Worm (Caenorhabditis elegans): ENCODE data around the gene R02E12.4.
A peak's percentile ranks its signal among the peaks of the same experiment; 100 is the strongest.

Gene R02E12.4

ce11 chrX:4018566-4019182, 13.6 kb downstream of the R02E12.4 start (continued):
- TF ChIP-seq snpc-4 (tag; optimal IDR thresholded peaks at IDR 0.05) (no peak), sox-4 (tag; optimal IDR thresholded peaks at IDR 0.05) (no peak), nhr-20 (tag; optimal IDR thresholded peaks at IDR 0.05) (peak; percentile 24), dsc-1 (tag; optimal IDR thresholded peaks at IDR 0.05) (peak; percentile 28), ztf-4 (tag; optimal IDR thresholded peaks at IDR 0.05) (no peak), elt-2 (tag; optimal IDR thresholded peaks at IDR 0.05) (peak; percentile 48), mab-9 (GFP tag; IDR thresholded peaks at IDR 0.05) (no peak), skn-1 (tag; optimal IDR thresholded peaks at IDR 0.05) (no peak), pax-3 (tag; optimal IDR thresholded peaks at IDR 0.05) (no peak), pqm-1 (tag; optimal IDR thresholded peaks at IDR 0.05) (no peak), swsn-7 (tag; optimal IDR thresholded peaks at IDR 0.05) (no peak), ceh-82 (tag; optimal IDR thresholded peaks at IDR 0.05) (no peak), dpl-1 (GFP tag; optimal IDR thresholded peaks at IDR 0.05) (no peak), rnt-1 (tag; optimal IDR thresholded peaks at IDR 0.05) (peak; percentile 10), blmp-1 (tag; optimal IDR thresholded peaks at IDR 0.05) (peak; percentile 72), lir-3 (tag; optimal IDR thresholded peaks at IDR 0.05; ENCODE audit: poor library complexity) (no peak), sup-37 (GFP tag; optimal IDR thresholded peaks at IDR 0.05) (no peak), nhr-84 (tag; optimal IDR thresholded peaks at IDR 0.05) (no peak), tbx-2 (tag; optimal IDR thresholded peaks at IDR 0.05) (no peak), lin-13 (GFP tag; optimal IDR thresholded peaks at IDR 0.05) (no peak), C16A3.4 (tag; optimal IDR thresholded peaks at IDR 0.05) (no peak), jun-1 (tag; optimal IDR thresholded peaks at IDR 0.05) (no peak), hlh-4 (tag; optimal IDR thresholded peaks at IDR 0.05) (no peak), fkh-4 (tag; optimal IDR thresholded peaks at IDR 0.05; ENCODE audit: borderline replicate concordance) (no peak), snu-23 (GFP tag; optimal IDR thresholded peaks at IDR 0.05) (no peak), grh-1 (GFP tag; IDR thresholded peaks at IDR 0.05) (no peak), fkh-8 (tag; optimal IDR thresholded peaks at IDR 0.05) (no peak), irx-1 (tag; optimal IDR thresholded peaks at IDR 0.05) (no peak), mep-1 (tag; optimal IDR thresholded peaks at IDR 0.05) (peak; percentile 15), lsy-2 (tag; optimal IDR thresholded peaks at IDR 0.05) (no peak), zag-1 (tag; optimal IDR thresholded peaks at IDR 0.05) (no peak), efl-1 (optimal IDR thresholded peaks at IDR 0.05) (no peak), efl-1 (GFP tag; optimal IDR thresholded peaks at IDR 0.05 in 1 of 2) (peak in 1 of 2 experiments; percentile 51), alr-1 (tag; optimal IDR thresholded peaks at IDR 0.05; ENCODE audit: borderline replicate concordance) (no peak), nhr-19 (GFP tag; conservative IDR thresholded peaks at IDR 0.05) (no peak), F16B12.6 (tag; optimal IDR thresholded peaks at IDR 0.05) (no peak), nhr-11 (tag; optimal IDR thresholded peaks at IDR 0.05) (no peak), unc-62 (GFP tag; optimal IDR thresholded peaks at IDR 0.05) (no peak), ces-1 (GFP tag; optimal IDR thresholded peaks at IDR 0.05) (no peak), ceh-8 (GFP tag; optimal IDR thresholded peaks at IDR 0.05) (no peak), nhr-71 (tag; optimal IDR thresholded peaks at IDR 0.05) (peak; percentile 35), sptf-1 (tag; optimal IDR thresholded peaks at IDR 0.05) (no peak), aly-2 (tag; optimal IDR thresholded peaks at IDR 0.05) (no peak), nhr-237 (tag; optimal IDR thresholded peaks at IDR 0.05) (no peak), hpl-2 (GFP tag; optimal IDR thresholded peaks at IDR 0.05) (no peak), ama-1 (optimal IDR thresholded peaks at IDR 0.05) (no peak), C04F5.9 (tag; optimal IDR thresholded peaks at IDR 0.05) (no peak), nhr-76 (tag; optimal IDR thresholded peaks at IDR 0.05) (no peak), tlp-1 (tag; optimal IDR thresholded peaks at IDR 0.05) (no peak), aha-1 (tag; optimal IDR thresholded peaks at IDR 0.05) (no peak), ceh-90 (tag; optimal IDR thresholded peaks at IDR 0.05) (no peak), zip-4 (GFP tag; optimal IDR thresholded peaks at IDR 0.05) (no peak), egl-27 (tag; optimal IDR thresholded peaks at IDR 0.05) (no peak), ceh-88 (GFP tag; IDR thresholded peaks at IDR 0.05) (no peak), mef-2 (tag; optimal IDR thresholded peaks at IDR 0.05) (no peak)

Data from whole organism, L1 larva.